Worm (Caenorhabditis elegans): ENCODE measurements around the gene exc-14.

The exc-14 gene

DNA sequence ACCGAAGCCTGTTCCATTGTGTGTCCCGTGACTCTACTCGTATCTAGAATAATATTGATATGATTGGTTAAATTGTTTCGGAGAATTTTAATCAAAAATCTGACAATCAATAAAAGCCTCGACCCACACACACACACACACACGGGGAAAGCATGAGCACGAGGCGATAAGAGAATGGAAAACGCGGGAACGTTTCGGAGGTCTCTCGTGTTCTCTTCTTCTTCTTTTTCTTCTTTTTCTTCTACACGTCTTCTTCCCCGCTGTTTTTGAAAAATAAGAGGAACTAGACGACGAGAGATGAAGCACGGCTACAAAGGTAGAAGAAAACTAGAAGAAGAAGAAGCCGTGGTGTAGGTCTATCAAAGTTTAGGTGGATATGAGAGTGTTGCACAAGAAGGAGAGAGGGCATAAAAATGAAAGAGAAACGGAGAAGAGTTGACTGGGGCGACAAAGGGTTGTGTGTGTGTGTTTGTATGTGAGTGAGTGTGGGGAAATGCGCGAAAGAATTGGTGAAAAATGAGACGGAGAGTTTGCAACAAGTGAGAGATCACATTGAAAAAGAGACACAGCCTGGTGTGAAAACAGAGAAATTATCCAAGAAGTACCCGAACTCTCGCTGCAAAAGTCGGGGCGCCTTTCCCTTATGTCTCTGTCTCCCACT is 18.9 kb upstream of the exc-14 start, which contains the start of gene mlk-1 (continued):
- TF ChIP-seq zip-4 (GFP tag; optimal IDR thresholded peaks at IDR 0.05), result no peak
- peak; percentile 18 for TF ChIP-seq unc-130 (tag; optimal IDR thresholded peaks at IDR 0.05)
- TF ChIP-seq alr-1 (tag; optimal IDR thresholded peaks at IDR 0.05; ENCODE audit: borderline replicate concordance), result no peak
- TF ChIP-seq efl-1 (optimal IDR thresholded peaks at IDR 0.05), result peak; percentile 56 to 68
- TF ChIP-seq efl-1 (GFP tag; optimal IDR thresholded peaks at IDR 0.05 in 1 of 2), result peak; percentile 37 to 90
- no peak for TF ChIP-seq ces-1 (GFP tag; optimal IDR thresholded peaks at IDR 0.05)
- TF ChIP-seq pqm-1 (tag; optimal IDR thresholded peaks at IDR 0.05), result no peak
- TF ChIP-seq ceh-63 (GFP tag; optimal IDR thresholded peaks at IDR 0.05), result no peak
- TF ChIP-seq hlh-4 (tag; optimal IDR thresholded peaks at IDR 0.05), result no peak
- TF ChIP-seq fkh-4 (tag; optimal IDR thresholded peaks at IDR 0.05; ENCODE audit: borderline replicate concordance), result no peak
- TF ChIP-seq ama-1 (optimal IDR thresholded peaks at IDR 0.05), result peak; percentile 16
- peak; percentile 65 for TF ChIP-seq unc-86 (tag; optimal IDR thresholded peaks at IDR 0.05)
- no peak for TF ChIP-seq nhr-28 (tag; optimal IDR thresholded peaks at IDR 0.05)
- no peak for TF ChIP-seq ets-5 (GFP tag; IDR thresholded peaks at IDR 0.05)
- no peak for TF ChIP-seq tlp-1 (tag; optimal IDR thresholded peaks at IDR 0.05)
- TF ChIP-seq fkh-8 (tag; optimal IDR thresholded peaks at IDR 0.05), result peak; percentile 79
- TF ChIP-seq lin-35 (GFP tag; optimal IDR thresholded peaks at IDR 0.05), result peak; percentile 21 to 26
- peak; percentile 70 for TF ChIP-seq swsn-7 (tag; optimal IDR thresholded peaks at IDR 0.05)
- TF ChIP-seq aha-1 (tag; optimal IDR thresholded peaks at IDR 0.05), result no peak
- TF ChIP-seq grh-1 (GFP tag; IDR thresholded peaks at IDR 0.05), result no peak
- no peak; the same call in 1 of the 2 replicates for TF ChIP-seq nhr-19 (GFP tag; conservative IDR thresholded peaks at IDR 0.05)
- TF ChIP-seq egl-27 (tag; optimal IDR thresholded peaks at IDR 0.05), result no peak
- TF ChIP-seq elt-2 (tag; optimal IDR thresholded peaks at IDR 0.05), result peak; percentile 48
- TF ChIP-seq dsc-1 (tag; optimal IDR thresholded peaks at IDR 0.05), result peak; percentile 15
- TF ChIP-seq ceh-88 (GFP tag; IDR thresholded peaks at IDR 0.05), result no peak
- TF ChIP-seq C16A3.4 (tag; optimal IDR thresholded peaks at IDR 0.05), result peak; percentile 50
- peak; percentile 10 for TF ChIP-seq xbp-1 (tag; optimal IDR thresholded peaks at IDR 0.05)
- no peak for TF ChIP-seq C04F5.9 (tag; optimal IDR thresholded peaks at IDR 0.05)
- peak; percentile 36 for TF ChIP-seq jun-1 (tag; optimal IDR thresholded peaks at IDR 0.05)
- TF ChIP-seq ceh-82 (tag; optimal IDR thresholded peaks at IDR 0.05), result peak in 2 of 3 experiments; percentile 27 to 60
- no peak for TF ChIP-seq nhr-76 (tag; optimal IDR thresholded peaks at IDR 0.05)
- peak; percentile 39 to 75 for TF ChIP-seq lsy-2 (tag; optimal IDR thresholded peaks at IDR 0.05)
- no peak for TF ChIP-seq nhr-84 (tag; optimal IDR thresholded peaks at IDR 0.05)
- TF ChIP-seq dpl-1 (GFP tag; optimal IDR thresholded peaks at IDR 0.05), result peak in 2 of 3 experiments; percentile 6 to 36

DNA sequence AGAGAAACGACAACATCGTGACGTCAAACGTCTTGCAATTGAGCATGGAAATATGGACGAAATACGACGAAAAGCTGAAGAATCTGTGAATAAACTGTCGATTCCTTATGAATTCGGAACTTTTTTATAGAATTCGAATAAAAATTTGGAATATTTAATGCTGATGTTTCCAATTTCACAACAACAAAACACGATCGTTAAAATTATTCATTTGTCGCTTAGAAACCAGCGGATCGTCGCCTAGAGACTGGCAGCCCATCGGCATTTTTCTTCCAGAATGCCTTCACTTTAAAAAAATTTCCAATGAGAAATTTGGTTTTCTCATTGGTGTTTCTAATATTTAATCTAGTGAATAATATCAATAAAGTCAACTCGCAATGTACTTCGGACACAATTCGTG is 7.3 kb upstream of the exc-14 start, which contains the start of gene cwp-4:
Gene cwp-4, plus strand, starts transcription at position 301 of the 400 bp plus-strand sequence.
- TF ChIP-seq ztf-11 (tag; optimal IDR thresholded peaks at IDR 0.05) (no peak), nhr-11 (tag; optimal IDR thresholded peaks at IDR 0.05) (no peak), snu-23 (GFP tag; optimal IDR thresholded peaks at IDR 0.05) (no peak), grh-1 (GFP tag; IDR thresholded peaks at IDR 0.05) (no peak), lin-39 (tag; optimal IDR thresholded peaks at IDR 0.05) (no peak), aly-2 (tag; optimal IDR thresholded peaks at IDR 0.05) (no peak), fkh-10 (GFP tag; optimal IDR thresholded peaks at IDR 0.05) (no peak), lin-15B (tag; optimal IDR thresholded peaks at IDR 0.05) (no peak), C04F5.9 (tag; optimal IDR thresholded peaks at IDR 0.05) (no peak), lin-35 (GFP tag; optimal IDR thresholded peaks at IDR 0.05) (no peak), ama-1 (optimal IDR thresholded peaks at IDR 0.05) (no peak), nhr-12 (tag; optimal IDR thresholded peaks at IDR 0.05) (no peak), nhr-84 (tag; optimal IDR thresholded peaks at IDR 0.05) (no peak)
